Worm (Caenorhabditis elegans) whole organism, young adult: ENCODE measurements around the gene dhgd-1.

Experiments used
- F10E7.11 ChIP-seq: sonication (generic microtip); optimal IDR thresholded peaks from 2 replicates; lab custom pipeline; 2017; ENCODE audit warnings: mild to moderate bottlenecking, missing genetic modification characterization, moderate library complexity, missing compliant biosample characterization
- F37B4.10 ChIP-seq: fragments of 200-800 bp; sonication (Bioruptor generic); IDR thresholded peaks from 2 replicates; pipeline ENCODE4 v1.3.6; 2022; ENCODE audit warnings: missing genetic modification characterization, missing compliant biosample characterization
- F52B5.7 ChIP-seq: sonication (generic microtip); optimal IDR thresholded peaks from 2 replicates; lab custom pipeline; 2016; ENCODE audit warnings: mild to moderate bottlenecking, missing genetic modification characterization, missing compliant biosample characterization
- F55B11.4 ChIP-seq: sonication (generic microtip); optimal IDR thresholded peaks from 2 replicates; lab custom pipeline; 2016; ENCODE audit warnings: missing compliant biosample characterization, missing genetic modification characterization, borderline replicate concordance; ENCODE audit not compliant: insufficient read depth
- F57A8.1 ChIP-seq: fragments of 200-800 bp; sonication (Bioruptor generic); optimal IDR thresholded peaks from 2 replicates; lab custom pipeline; 2018; ENCODE audit warnings: mild to moderate bottlenecking, missing genetic modification characterization, moderate library complexity, missing compliant biosample characterization
- T07F8.4 ChIP-seq: sonication (generic microtip); optimal IDR thresholded peaks from 2 replicates; lab custom pipeline; 2016; ENCODE audit warnings: mild to moderate bottlenecking, missing genetic modification characterization, moderate library complexity, missing compliant biosample characterization
- akir-1 ChIP-seq: fragments of 200-800 bp; sonication (Bioruptor generic); optimal IDR thresholded peaks from 2 replicates; lab custom pipeline; 2018; ENCODE audit warnings: mild to moderate bottlenecking, missing genetic modification characterization, moderate library complexity, missing compliant biosample characterization
- ama-1 ChIP-seq, 3 experiments: fragments of 150-350 bp in 1 of 3; sonication (generic microtip) in 2 of 3; optimal IDR thresholded peaks; 2 replicates each; lab custom pipeline; 2014 to 2018; ENCODE audit warnings: missing biosample characterization in 2 of 3, missing genetic modification characterization in 2 of 3, missing genetic modification reagents in 2 of 3
- aptf-2 ChIP-seq: fragments of 200-800 bp; sonication (Bioruptor generic); conservative IDR thresholded peaks from 2 replicates; pipeline ENCODE4 v1.3.6; 2022; ENCODE audit warnings: missing genetic modification reagents, missing genetic modification characterization, missing compliant biosample characterization
- attf-6 ChIP-seq: fragments of 200-800 bp; sonication (Bioruptor generic); IDR thresholded peaks from 2 replicates; pipeline ENCODE4 v1.3.6; 2022; ENCODE audit warnings: missing genetic modification reagents, missing genetic modification characterization, missing compliant biosample characterization
- dpl-1 ChIP-seq: fragments of 150-350 bp; optimal IDR thresholded peaks from 2 replicates; lab custom pipeline; 2014; ENCODE audit warnings: missing biosample characterization, missing genetic modification reagents, missing genetic modification characterization
- efl-1 ChIP-seq: fragments of 150-350 bp; optimal IDR thresholded peaks from 2 replicates; lab custom pipeline; 2014; ENCODE audit warnings: missing biosample characterization, missing genetic modification reagents, missing genetic modification characterization
- hmg-1.2 ChIP-seq: fragments of 200-800 bp; sonication (Bioruptor generic); IDR thresholded peaks from 2 replicates; pipeline ENCODE4 v1.3.6; 2022; ENCODE audit warnings: missing genetic modification reagents, missing genetic modification characterization, missing compliant biosample characterization
- hrde-1 ChIP-seq: sonication (generic microtip); optimal IDR thresholded peaks from 2 replicates; lab custom pipeline; 2016; ENCODE audit warnings: missing genetic modification characterization, mild to moderate bottlenecking, missing compliant biosample characterization, moderate library complexity, missing genotype, missing genetic modification reagents, borderline replicate concordance
- hsf-1 ChIP-seq: fragments of 200-800 bp; sonication (Bioruptor generic); IDR thresholded peaks from 2 replicates; pipeline ENCODE4 v1.3.6; 2022; ENCODE audit warnings: missing genetic modification reagents, missing genetic modification characterization, missing compliant biosample characterization
- let-607 ChIP-seq, 2 experiments: fragments of 200-800 bp in 1 of 2; sonication (Bioruptor generic) in 1 of 2; sonication (generic microtip) in 1 of 2; optimal IDR thresholded peaks; 2 replicates each; lab custom pipeline; 2016 to 2018; ENCODE audit warnings: mild to moderate bottlenecking in 2 of 2, missing compliant biosample characterization in 2 of 2, missing genetic modification characterization in 2 of 2, moderate library complexity in 2 of 2, missing genotype in 1 of 2
- lin-40 ChIP-seq: sonication (generic microtip); optimal IDR thresholded peaks from 2 replicates; lab custom pipeline; 2016; ENCODE audit warnings: missing genetic modification characterization, mild to moderate bottlenecking, missing compliant biosample characterization, missing genotype, missing genetic modification reagents
- lin-54 ChIP-seq: fragments of 200-800 bp; sonication (Bioruptor generic); optimal IDR thresholded peaks from 2 replicates; lab custom pipeline; 2018; ENCODE audit warnings: mild to moderate bottlenecking, missing genetic modification characterization, missing compliant biosample characterization
- lir-1 ChIP-seq: fragments of 200-800 bp; sonication (Bioruptor generic); conservative IDR thresholded peaks from 2 replicates; pipeline ENCODE4 v1.3.6; 2022; ENCODE audit warnings: missing genetic modification reagents, missing genetic modification characterization, missing compliant biosample characterization
- madf-10 ChIP-seq: sonication (generic microtip); optimal IDR thresholded peaks from 2 replicates; lab custom pipeline; 2016; ENCODE audit warnings: mild to moderate bottlenecking, missing genetic modification characterization, missing compliant biosample characterization
- madf-8 ChIP-seq: fragments of 200-800 bp; sonication (Bioruptor generic); conservative IDR thresholded peaks from 2 replicates; pipeline ENCODE4 v1.3.6; 2022; ENCODE audit warnings: missing genetic modification reagents, missing genetic modification characterization, missing compliant biosample characterization
- mcd-1 ChIP-seq: fragments of 200-800 bp; sonication (Bioruptor generic); IDR thresholded peaks from 2 replicates; pipeline ENCODE4 v1.3.6; 2022; ENCODE audit warnings: missing genetic modification reagents, missing genetic modification characterization, missing compliant biosample characterization
- nfya-1 ChIP-seq: sonication (generic microtip); optimal IDR thresholded peaks from 2 replicates; lab custom pipeline; 2017; ENCODE audit warnings: antibody characterized with exemption, missing compliant biosample characterization, missing genetic modification characterization, borderline replicate concordance; ENCODE audit not compliant: insufficient read depth
- pha-4 ChIP-seq: fragments of 150-350 bp; sonication (generic microtip); optimal IDR thresholded peaks from 2 replicates; lab custom pipeline; 2014; ENCODE audit warnings: missing biosample characterization, missing genetic modification reagents, missing genetic modification characterization
- snpc-1.3 ChIP-seq: sonication (generic microtip); optimal IDR thresholded peaks from 2 replicates; lab custom pipeline; 2017; ENCODE audit warnings: missing genetic modification characterization, mild to moderate bottlenecking, missing compliant biosample characterization, antibody characterized with exemption, moderate library complexity, missing genotype, missing genetic modification reagents; ENCODE audit not compliant: insufficient read depth
- tbx-9 ChIP-seq: sonication (generic microtip); optimal IDR thresholded peaks from 2 replicates; lab custom pipeline; 2016; ENCODE audit warnings: borderline replicate concordance, missing genetic modification characterization, inconsistent platforms, missing compliant biosample characterization
- xnd-1 ChIP-seq: sonication (generic microtip); optimal IDR thresholded peaks from 2 replicates; lab custom pipeline; 2016; ENCODE audit warnings: missing genotype, missing genetic modification reagents, missing genetic modification characterization, missing compliant biosample characterization
- zfh-2 ChIP-seq: fragments of 200-800 bp; sonication (Bioruptor generic); conservative IDR thresholded peaks from 2 replicates; pipeline ENCODE4 v1.3.6; 2022; ENCODE audit warnings: missing genetic modification reagents, missing genetic modification characterization, missing compliant biosample characterization

dhgd-1 gene

ce11 chrII:11566970-11567711 lies 15.3 kb upstream of the dhgd-1 start, which contains the start of gene F54D5.5:
Gene F54D5.5, minus strand, starts transcription at chrII:11567020.
- TF ChIP-seq dpl-1 (GFP tag; lab: Kevin White, UChicago) (no peak), mcd-1 (GFP tag; lab: Robert Waterston, UW) (no peak), akir-1 (no peak), F52B5.7 (tag; lab: Kevin White, UChicago) (no peak), hmg-1.2 (peak; percentile 71), tbx-9 (no peak), T07F8.4 (tag; lab: Kevin White, UChicago) (no peak), hsf-1 (no peak), zfh-2 (GFP tag; lab: Robert Waterston, UW) (peak; percentile 84), efl-1 (GFP tag; lab: Kevin White, UChicago) (peak; percentile 23), F55B11.4 (tag; lab: Kevin White, UChicago) (no peak)

- TF ChIP-seq zfh-2 (GFP tag; lab: Robert Waterston, UW) (0 out of 2 replicates have a peak, but pooled peaks have one; percentile 22), lir-1 (GFP tag; lab: Robert Waterston, UW) (no peak)
Measured at ce11 chrII:11564127-11564526, 12.2 kb upstream of the dhgd-1 start, which contains the start of gene F54D5.15. Gene F54D5.15, minus strand, starts transcription at chrII:11564227.

ce11 chrII:11556338-11556737 lies 4.5 kb upstream of the dhgd-1 start, which contains the start of gene F54D5.17:
Gene F54D5.17, plus strand, starts transcription at chrII:11556638.
- TF ChIP-seq zfh-2 (GFP tag; lab: Robert Waterston, UW), result 0 out of 2 replicates have a peak, but pooled peaks have one; percentile 13
- no peak for TF ChIP-seq efl-1 (GFP tag; lab: Kevin White, UChicago)
- TF ChIP-seq F10E7.11 (tag; lab: Kevin White, UChicago), result no peak

ce11 chrII:11555634-11556033 lies 3.8 kb upstream of the dhgd-1 start, which contains the start of gene F54D5.24:
Gene F54D5.24, plus strand, starts transcription at chrII:11555949.
- TF ChIP-seq nfya-1 (tag; lab: Kevin White, UChicago) (no peak), pha-4 (tag; lab: Kevin White, UChicago) (no peak), madf-8 (GFP tag; lab: Robert Waterston, UW) (no peak), aptf-2 (no peak), attf-6 (GFP tag; lab: Robert Waterston, UW) (no peak), lir-1 (GFP tag; lab: Robert Waterston, UW) (no peak), F57A8.1 (GFP tag; lab: Kevin White, UChicago) (no peak), madf-10 (tag; lab: Kevin White, UChicago) (no peak), zfh-2 (GFP tag; lab: Robert Waterston, UW) (no peak), hrde-1 (tag; lab: Kevin White, UChicago) (no peak), lin-54 (no peak), ama-1 (optimal IDR thresholded peaks at IDR 0.05; lab: Kevin White, UChicago) (no peak), ama-1 (GFP tag; optimal IDR thresholded peaks at IDR 0.05; lab: Kevin White, UChicago) (no peak), F37B4.10 (GFP tag; lab: Robert Waterston, UW) (no peak), snpc-1.3 (tag; lab: Kevin White, UChicago) (no peak), mcd-1 (GFP tag; lab: Robert Waterston, UW) (no peak), lin-40 (no peak), let-607 (tag; optimal IDR thresholded peaks at IDR 0.05; lab: Kevin White, UChicago) (no peak), xnd-1 (tag; lab: Kevin White, UChicago) (no peak)
